Worm (Caenorhabditis elegans) whole organism, L2 larva: ENCODE data around the gene Y39A1A.17.

ENCODE experiments used
- C34F6.9 ChIP-seq: fragments of 150-350 bp; optimal IDR thresholded peaks from 2 replicates; lab custom pipeline; 2014; ENCODE audit warnings: missing biosample characterization, missing genetic modification characterization
- F13H6.1 ChIP-seq: sonication (generic microtip); optimal IDR thresholded peaks from 2 replicates; lab custom pipeline; 2016; ENCODE audit warnings: missing genetic modification characterization, missing compliant biosample characterization
- R02D3.7 ChIP-seq: fragments of 150-350 bp; optimal IDR thresholded peaks from 2 replicates; lab custom pipeline; 2014; ENCODE audit warnings: missing biosample characterization, missing genetic modification characterization
- Y55F3AM.14 ChIP-seq: fragments of 200-800 bp; sonication (Bioruptor generic); optimal IDR thresholded peaks from 2 replicates; lab custom pipeline; 2018; ENCODE audit warnings: mild to moderate bottlenecking, missing genetic modification characterization, missing compliant biosample characterization
- alr-1 ChIP-seq: fragments of 150-350 bp; optimal IDR thresholded peaks from 2 replicates; lab custom pipeline; 2014; ENCODE audit warnings: missing biosample characterization, missing genetic modification characterization
- blmp-1 ChIP-seq: sonication (generic microtip); optimal IDR thresholded peaks from 2 replicates; lab custom pipeline; 2017; ENCODE audit warnings: missing genetic modification characterization, mild to moderate bottlenecking, missing compliant biosample characterization, antibody characterized with exemption, moderate library complexity; ENCODE audit not compliant: insufficient read depth
- ceh-16 ChIP-seq: fragments of 150-350 bp; optimal IDR thresholded peaks from 2 replicates; lab custom pipeline; 2014; ENCODE audit warnings: missing biosample characterization, missing genetic modification characterization
- ceh-82 ChIP-seq: fragments of 150-350 bp; optimal IDR thresholded peaks from 2 replicates; lab custom pipeline; 2014; ENCODE audit warnings: missing biosample characterization, missing genetic modification characterization
- crh-2 ChIP-seq: sonication (generic microtip); optimal IDR thresholded peaks from 2 replicates; lab custom pipeline; 2017; ENCODE audit warnings: missing biosample characterization, missing genetic modification characterization
- dmd-4 ChIP-seq: sonication (generic microtip); optimal IDR thresholded peaks from 2 replicates; lab custom pipeline; 2017; ENCODE audit warnings: missing biosample characterization, missing genetic modification characterization
- egl-27 ChIP-seq: sonication (generic microtip); optimal IDR thresholded peaks from 3 replicates; lab custom pipeline; 2017; ENCODE audit warnings: missing biosample characterization, missing genetic modification reagents, missing genetic modification characterization
- elt-1 ChIP-seq: fragments of 150-350 bp; optimal IDR thresholded peaks from 2 replicates; lab custom pipeline; 2014; ENCODE audit warnings: missing biosample characterization, missing genetic modification characterization
- fos-1 ChIP-seq: fragments of 150-350 bp; optimal IDR thresholded peaks from 2 replicates; lab custom pipeline; 2014; ENCODE audit warnings: missing biosample characterization, missing genetic modification characterization
- gmeb-1 ChIP-seq: fragments of 150-350 bp; optimal IDR thresholded peaks from 2 replicates; lab custom pipeline; 2014; ENCODE audit warnings: missing biosample characterization, missing genetic modification characterization
- lin-11 ChIP-seq: fragments of 150-350 bp; sonication (generic microtip); optimal IDR thresholded peaks from 2 replicates; lab custom pipeline; 2014; ENCODE audit warnings: missing biosample characterization, missing genetic modification characterization, inconsistent platforms, mixed read lengths
- lin-13 ChIP-seq: fragments of 150-350 bp; optimal IDR thresholded peaks from 2 replicates; lab custom pipeline; 2014; ENCODE audit warnings: missing biosample characterization, missing genetic modification reagents, missing genetic modification characterization
- lin-39 ChIP-seq: fragments of 150-350 bp; optimal IDR thresholded peaks from 2 replicates; lab custom pipeline; 2014; ENCODE audit warnings: missing biosample characterization, missing genetic modification reagents, missing genetic modification characterization
- lsy-2 ChIP-seq, 2 experiments: fragments of 150-350 bp in 1 of 2; sonication (generic microtip) in 1 of 2; optimal IDR thresholded peaks; 2 replicates each; lab custom pipeline; 2014 to 2017; ENCODE audit warnings: missing biosample characterization in 2 of 2, missing genetic modification characterization in 2 of 2
- mab-5 ChIP-seq: fragments of 150-350 bp; optimal IDR thresholded peaks from 2 replicates; lab custom pipeline; 2014; ENCODE audit warnings: missing biosample characterization, missing genetic modification characterization
- mbf-1 ChIP-seq: sonication (generic microtip); optimal IDR thresholded peaks from 2 replicates; lab custom pipeline; 2017; ENCODE audit warnings: missing biosample characterization, missing genetic modification characterization
- mdl-1 ChIP-seq, 2 experiments: fragments of 150-350 bp in 1 of 2; sonication (generic microtip) in 1 of 2; optimal IDR thresholded peaks; 2 replicates each; lab custom pipeline; 2017; ENCODE audit warnings: missing biosample characterization in 2 of 2, missing genetic modification characterization in 2 of 2
- nhr-10 ChIP-seq: sonication (generic microtip); optimal IDR thresholded peaks from 2 replicates; lab custom pipeline; 2017; ENCODE audit warnings: missing biosample characterization, missing genetic modification characterization
- nhr-11 ChIP-seq: fragments of 150-350 bp; optimal IDR thresholded peaks from 2 replicates; lab custom pipeline; 2014; ENCODE audit warnings: missing biosample characterization, missing genetic modification characterization
- nhr-12 ChIP-seq: fragments of 150-350 bp; optimal IDR thresholded peaks from 2 replicates; lab custom pipeline; 2014; ENCODE audit warnings: missing biosample characterization, missing genetic modification characterization
- nhr-129 ChIP-seq: fragments of 150-350 bp; optimal IDR thresholded peaks from 2 replicates; lab custom pipeline; 2014; ENCODE audit warnings: missing biosample characterization, missing genetic modification characterization
- nhr-21 ChIP-seq: fragments of 150-350 bp; optimal IDR thresholded peaks from 2 replicates; lab custom pipeline; 2014; ENCODE audit warnings: missing biosample characterization, missing genetic modification characterization
- nhr-23 ChIP-seq: fragments of 150-350 bp; optimal IDR thresholded peaks from 2 replicates; lab custom pipeline; 2014; ENCODE audit warnings: missing biosample characterization, missing genetic modification reagents, missing genetic modification characterization
- nhr-237 ChIP-seq: fragments of 150-350 bp; optimal IDR thresholded peaks from 2 replicates; lab custom pipeline; 2014; ENCODE audit warnings: missing biosample characterization, missing genetic modification characterization
- nhr-25 ChIP-seq: fragments of 150-350 bp; sonication (generic microtip); optimal IDR thresholded peaks from 3 replicates; lab custom pipeline; 2014; ENCODE audit warnings: missing biosample characterization, missing genetic modification characterization
- nhr-6 ChIP-seq: fragments of 150-350 bp; optimal IDR thresholded peaks from 2 replicates; lab custom pipeline; 2014; ENCODE audit warnings: missing biosample characterization, missing genetic modification characterization
- nhr-77 ChIP-seq: fragments of 150-350 bp; optimal IDR thresholded peaks from 2 replicates; lab custom pipeline; 2014; ENCODE audit warnings: missing biosample characterization, missing genetic modification characterization
- peb-1 ChIP-seq: fragments of 150-350 bp; optimal IDR thresholded peaks from 2 replicates; lab custom pipeline; 2014; ENCODE audit warnings: missing biosample characterization, missing genetic modification characterization
- sma-3 ChIP-seq: sonication (generic microtip); optimal IDR thresholded peaks from 2 replicates; lab custom pipeline; 2016; ENCODE audit warnings: missing genetic modification reagents, missing genetic modification characterization, missing compliant biosample characterization
- sma-9 ChIP-seq, 2 experiments: fragments of 150-350 bp in 1 of 2; sonication (generic microtip) in 1 of 2; optimal IDR thresholded peaks; 2 replicates each; lab custom pipeline; 2014 to 2016; ENCODE audit warnings: missing genetic modification characterization in 2 of 2, mild to moderate bottlenecking in 1 of 2, missing biosample characterization in 1 of 2, missing compliant biosample characterization in 1 of 2, missing genetic modification reagents in 1 of 2, moderate library complexity in 1 of 2
- unc-55 ChIP-seq: fragments of 150-350 bp; sonication (generic microtip); optimal IDR thresholded peaks from 3 replicates; lab custom pipeline; 2014; ENCODE audit warnings: missing biosample characterization, missing genetic modification reagents, missing genetic modification characterization
- unc-62 ChIP-seq: fragments of 150-350 bp; optimal IDR thresholded peaks from 2 replicates; lab custom pipeline; 2014; ENCODE audit warnings: missing biosample characterization, missing genetic modification reagents, missing genetic modification characterization
- zag-1 ChIP-seq: fragments of 150-350 bp; optimal IDR thresholded peaks from 2 replicates; lab custom pipeline; 2014; ENCODE audit warnings: missing biosample characterization, missing genetic modification characterization
- ztf-1 ChIP-seq: fragments of 200-800 bp; sonication (Bioruptor generic); conservative IDR thresholded peaks from 2 replicates; pipeline ENCODE4 v1.3.6; 2022; ENCODE audit warnings: missing genetic modification characterization, missing compliant biosample characterization
- ztf-11 ChIP-seq: sonication (generic microtip); optimal IDR thresholded peaks from 2 replicates; lab custom pipeline; 2017; ENCODE audit warnings: missing biosample characterization, missing genetic modification characterization
- ztf-4 ChIP-seq: fragments of 150-350 bp; optimal IDR thresholded peaks from 2 replicates; lab custom pipeline; 2014; ENCODE audit warnings: missing biosample characterization, missing genetic modification characterization

Y39A1A.17 gene

ce11 chrIII:10709676-10710075 lies 18.8 kb upstream of the Y39A1A.17 start:
- TF ChIP-seq nhr-12 (tag; lab: Kevin White, UChicago) (no peak), ztf-1 (no peak), crh-2 (tag; lab: Kevin White, UChicago) (no peak), peb-1 (tag; lab: Kevin White, UChicago) (no peak), mab-5 (tag; lab: Kevin White, UChicago) (no peak), nhr-10 (tag; lab: Kevin White, UChicago) (no peak), unc-62 (GFP tag; lab: Kevin White, UChicago) (no peak), lsy-2 (tag; optimal IDR thresholded peaks at IDR 0.05; lab: Kevin White, UChicago) (no peak), nhr-237 (tag; lab: Kevin White, UChicago) (no peak), Y55F3AM.14 (GFP tag; lab: Kevin White, UChicago) (no peak), ztf-11 (tag; lab: Kevin White, UChicago) (no peak), F13H6.1 (no peak), ceh-82 (tag; lab: Kevin White, UChicago) (no peak), ceh-16 (tag; lab: Kevin White, UChicago) (no peak), nhr-21 (tag; lab: Kevin White, UChicago) (no peak), lin-11 (no peak), nhr-25 (no peak), blmp-1 (no peak), ztf-4 (no peak), sma-3 (GFP tag; lab: Kevin White, UChicago) (no peak)

- no peak for TF ChIP-seq dmd-4 (tag; lab: Kevin White, UChicago)
- TF ChIP-seq nhr-77 (tag; lab: Kevin White, UChicago) = no peak
- no peak for TF ChIP-seq ztf-1
- TF ChIP-seq gmeb-1 (tag; lab: Kevin White, UChicago) = no peak
- TF ChIP-seq R02D3.7 (tag; lab: Kevin White, UChicago) = no peak
- TF ChIP-seq nhr-12 (tag; lab: Kevin White, UChicago) = no peak
- no peak for TF ChIP-seq alr-1 (tag; lab: Kevin White, UChicago)
- no peak for TF ChIP-seq ceh-16 (tag; lab: Kevin White, UChicago)
- no peak for TF ChIP-seq nhr-11 (tag; lab: Kevin White, UChicago)
- no peak for TF ChIP-seq unc-62 (GFP tag; lab: Kevin White, UChicago)
- TF ChIP-seq nhr-129 (tag; lab: Kevin White, UChicago) = no peak
- no peak for TF ChIP-seq fos-1
- no peak for TF ChIP-seq lin-39
- TF ChIP-seq ztf-4 = no peak
- TF ChIP-seq egl-27 (tag; lab: Kevin White, UChicago) = no peak
These were observed 17.6 kb upstream of the Y39A1A.17 start for ce11 chrIII:10708484-10708883.

ce11 chrIII:10707461-10707860 lies 16.5 kb upstream of the Y39A1A.17 start, which contains the start of gene mrpl-12:
Gene mrpl-12 (plus strand): TSS chrIII:10707761.
- TF ChIP-seq elt-1 (tag; lab: Kevin White, UChicago) = no peak
- TF ChIP-seq egl-27 (tag; lab: Kevin White, UChicago) = no peak
- no peak for TF ChIP-seq nhr-21 (tag; lab: Kevin White, UChicago)
- TF ChIP-seq, all 48 proteins: peak for 0

- TF ChIP-seq mbf-1 (tag; lab: Kevin White, UChicago) = no peak
- no peak for TF ChIP-seq sma-9 (GFP tag; optimal IDR thresholded peaks at IDR 0.05; lab: Kevin White, UChicago)
- TF ChIP-seq sma-9 (tag; optimal IDR thresholded peaks at IDR 0.05; lab: Kevin White, UChicago) = no peak
- TF ChIP-seq unc-55 (GFP tag; lab: Kevin White, UChicago) = peak; percentile 88
- TF ChIP-seq nhr-237 (tag; lab: Kevin White, UChicago) = no peak
- TF ChIP-seq F13H6.1 = peak; percentile 78
- peak in 1 of 2 experiments; percentile 12 for TF ChIP-seq mdl-1 (tag; optimal IDR thresholded peaks at IDR 0.05; lab: Kevin White, UChicago)
- peak; percentile 62 for TF ChIP-seq nhr-129 (tag; lab: Kevin White, UChicago)
- TF ChIP-seq lsy-2 (tag; optimal IDR thresholded peaks at IDR 0.05; lab: Kevin White, UChicago) = peak; percentile 84 to 90
- TF ChIP-seq egl-27 (tag; lab: Kevin White, UChicago) = peak; percentile 29
- TF ChIP-seq dmd-4 (tag; lab: Kevin White, UChicago) = peak; percentile 10
- peak; percentile 85 for TF ChIP-seq gmeb-1 (tag; lab: Kevin White, UChicago)
- TF ChIP-seq ztf-4 = no peak
- TF ChIP-seq nhr-25 = peak; percentile 67
- TF ChIP-seq nhr-23 (tag; lab: Kevin White, UChicago) = no peak
- TF ChIP-seq zag-1 (tag; lab: Kevin White, UChicago) = peak; percentile 34
- peak; percentile 78 for TF ChIP-seq lin-13 (GFP tag; lab: Kevin White, UChicago)
- TF ChIP-seq nhr-6 (tag; lab: Kevin White, UChicago) = peak; percentile 41
- peak; percentile 46 for TF ChIP-seq R02D3.7 (tag; lab: Kevin White, UChicago)
- TF ChIP-seq crh-2 (tag; lab: Kevin White, UChicago) = peak; percentile 80
- peak; percentile 74 for TF ChIP-seq fos-1
- TF ChIP-seq nhr-21 (tag; lab: Kevin White, UChicago) = peak; percentile 62
- TF ChIP-seq ceh-82 (tag; lab: Kevin White, UChicago) = peak; percentile 41
- no peak for TF ChIP-seq ztf-11 (tag; lab: Kevin White, UChicago)
- TF ChIP-seq mab-5 (tag; lab: Kevin White, UChicago) = peak; percentile 59
- peak; percentile 41 for TF ChIP-seq lin-11
- peak; percentile 95 for TF ChIP-seq C34F6.9 (tag; lab: Kevin White, UChicago)
- peak; percentile 71 for TF ChIP-seq sma-3 (GFP tag; lab: Kevin White, UChicago)
These were observed 16.1 kb upstream of the Y39A1A.17 start, which contains the start of the genes Y39A1A.21 and Y39A1A.22 for ce11 chrIII:10706972-10707438. Gene Y39A1A.21 (minus strand): TSS chrIII:10707022. Gene Y39A1A.22 (minus strand): TSS chrIII:10707028.
